Fruit fly (Drosophila melanogaster): Measurements from ENCODE around the gene CG9636.

Gene CG9636

dm6 chr3R:8233864-8234263 is 9.7 kb downstream of the CG9636 start (continued):
- TF ChIP-seq az2 (GFP tag; optimal IDR thresholded peaks at IDR 0.05) (peak; percentile 40), CG3163 (GFP tag; optimal IDR thresholded peaks at IDR 0.05) (no peak), CG4404 (GFP tag; IDR thresholded peaks at IDR 0.05) (no peak), CG12942 (GFP tag; optimal IDR thresholded peaks at IDR 0.05) (no peak), row (GFP tag; IDR thresholded peaks at IDR 0.05) (peak; percentile 69; the same call in 2 of the 3 replicates), knrl (GFP tag; IDR thresholded peaks at IDR 0.05; ENCODE audit: partially characterized antibody) (no peak), ab (GFP tag; optimal IDR thresholded peaks at IDR 0.05) (no peak), Mes4 (GFP tag; optimal IDR thresholded peaks at IDR 0.05) (no peak), cad (GFP tag; optimal IDR thresholded peaks at IDR 0.05) (no peak), cas (GFP tag; IDR thresholded peaks at IDR 0.05) (no peak), nerfin-1 (tag; optimal IDR thresholded peaks at IDR 0.05) (no peak), CG3847 (GFP tag; IDR thresholded peaks at IDR 0.05) (no peak), Ets65A (GFP tag) (peak; percentile 55), odd (GFP tag; optimal IDR thresholded peaks at IDR 0.05) (peak; percentile 12), CG7963 (GFP tag; IDR thresholded peaks at IDR 0.05; ENCODE audit: partially characterized antibody) (no peak), CG14441 (GFP tag; IDR thresholded peaks at IDR 0.05) (no peak), Optix (GFP tag; IDR thresholded peaks at IDR 0.05) (no peak), gem (tag; optimal IDR thresholded peaks at IDR 0.05) (peak; percentile 61), CG31441 (GFP tag; IDR thresholded peaks at IDR 0.05) (peak; percentile 8; the same call in 1 of the 2 replicates), wdn (GFP tag; IDR thresholded peaks at IDR 0.05) (no peak), org-1 (GFP tag; optimal IDR thresholded peaks at IDR 0.05) (peak; percentile 15), Dll (GFP tag; IDR thresholded peaks at IDR 0.05; ENCODE audit: partially characterized antibody) (0 out of 4 replicates have a peak, but pooled peaks have one; percentile 5), Dek (tag; optimal IDR thresholded peaks at IDR 0.05) (no peak), otp (GFP tag; IDR thresholded peaks at IDR 0.05) (no peak), Dfd (GFP tag; optimal IDR thresholded peaks at IDR 0.05) (no peak), CG2712 (tag; optimal IDR thresholded peaks at IDR 0.05) (peak; percentile 45), CG17361 (GFP tag; IDR thresholded peaks at IDR 0.05) (no peak), MTF-1 (GFP tag; optimal IDR thresholded peaks at IDR 0.05; ENCODE audit: borderline replicate concordance) (no peak), H2.0 (GFP tag; IDR thresholded peaks at IDR 0.05) (peak; percentile 26; the same call in 1 of the 2 replicates), CG18476 (GFP tag; optimal IDR thresholded peaks at IDR 0.05) (no peak), ara (GFP tag; IDR thresholded peaks at IDR 0.05) (0 out of 2 replicates have a peak, but pooled peaks have one; percentile 4), bab2 (GFP tag; optimal IDR thresholded peaks at IDR 0.05) (no peak), dpn (GFP tag; optimal IDR thresholded peaks at IDR 0.05) (peak in 1 of 2 experiments; percentile 16), CG4360 (GFP tag; IDR thresholded peaks at IDR 0.05) (no peak), grau (tag; optimal IDR thresholded peaks at IDR 0.05) (peak; percentile 17), CG1024 (GFP tag; IDR thresholded peaks at IDR 0.05) (no peak), tio (GFP tag; optimal IDR thresholded peaks at IDR 0.05) (peak; percentile 8), Oaz (GFP tag; IDR thresholded peaks at IDR 0.05) (peak; percentile 42; the same call in 1 of the 2 replicates), CG7786 (GFP tag; optimal IDR thresholded peaks at IDR 0.05) (peak; percentile 11), ci (GFP tag; IDR thresholded peaks at IDR 0.05) (0 out of 3 replicates have a peak, but pooled peaks have one; percentile 64), unpg (GFP tag; optimal IDR thresholded peaks at IDR 0.05) (peak; percentile 10), repo (GFP tag; optimal IDR thresholded peaks at IDR 0.05) (no peak), sens (GFP tag) (peak; percentile 87), CTCF (GFP tag; optimal IDR thresholded peaks at IDR 0.05) (no peak), CG9609 (GFP tag; optimal IDR thresholded peaks at IDR 0.05) (no peak), Oli (tag; optimal IDR thresholded peaks at IDR 0.05) (peak; percentile 16), phol (tag; optimal IDR thresholded peaks at IDR 0.05) (peak; percentile 43), CG14014 (GFP tag; IDR thresholded peaks at IDR 0.05) (peak; percentile 38; the same call in 1 of the 2 replicates), ro (GFP tag; IDR thresholded peaks at IDR 0.05) (no peak), jumu (GFP tag; optimal IDR thresholded peaks at IDR 0.05) (no peak), CG8388 (GFP tag; optimal IDR thresholded peaks at IDR 0.05) (peak; percentile 53), CG17829 (tag; optimal IDR thresholded peaks at IDR 0.05) (no peak), Neu2 (GFP tag; optimal IDR thresholded peaks at IDR 0.05; ENCODE audit: borderline replicate concordance) (no peak)

Measured in whole organism, embryonic.